Worm (Caenorhabditis elegans): ENCODE data around the gene E04F6.10.

ce11 chrII:7255614-7256162, 38.7 kb upstream of the E04F6.10 start, which contains the start of gene F32A5.8:
- no peak for TF ChIP-seq rnt-1 (tag; optimal IDR thresholded peaks at IDR 0.05)
- TF ChIP-seq nhr-77 (tag; optimal IDR thresholded peaks at IDR 0.05) = peak; percentile 23
- TF ChIP-seq nhr-90 (tag; optimal IDR thresholded peaks at IDR 0.05; ENCODE audit: poor library complexity) = peak; percentile 1
- no peak for TF ChIP-seq ztf-11 (tag; optimal IDR thresholded peaks at IDR 0.05)
- TF ChIP-seq nhr-28 (tag; optimal IDR thresholded peaks at IDR 0.05) = no peak
- TF ChIP-seq unc-130 (tag; optimal IDR thresholded peaks at IDR 0.05) = no peak
- no peak for TF ChIP-seq swsn-7 (tag; optimal IDR thresholded peaks at IDR 0.05)
- no peak for TF ChIP-seq lin-15B (tag; optimal IDR thresholded peaks at IDR 0.05)
- TF ChIP-seq alr-1 (tag; optimal IDR thresholded peaks at IDR 0.05; ENCODE audit: borderline replicate concordance) = no peak
- TF ChIP-seq sptf-1 (tag; optimal IDR thresholded peaks at IDR 0.05) = no peak
- no peak for TF ChIP-seq ama-1 (optimal IDR thresholded peaks at IDR 0.05)

All from whole organism, L1 larva.